Fruit fly (Drosophila melanogaster): ENCODE measurements around the gene CG33159.
A peak's percentile ranks its signal among the peaks of the same experiment; 100 is the strongest.

Gene CG33159

dm6 chr3L:3225769-3226457 lies 21.7 kb upstream of the CG33159 start (continued):
- no peak for TF ChIP-seq hkb (optimal IDR thresholded peaks at IDR 0.05)
- no peak for TF ChIP-seq hkb (GFP tag; IDR thresholded peaks at IDR 0.05)
- no peak for TF ChIP-seq Gsc (GFP tag; IDR thresholded peaks at IDR 0.05)
- no peak for TF ChIP-seq btn (GFP tag; optimal IDR thresholded peaks at IDR 0.05)
- peak; percentile 57 for TF ChIP-seq CG12219 (GFP tag; optimal IDR thresholded peaks at IDR 0.05)
- TF ChIP-seq Hr3 (GFP tag; optimal IDR thresholded peaks at IDR 0.05) = no peak
- no peak for TF ChIP-seq jing (GFP tag; optimal IDR thresholded peaks at IDR 0.05)
- peak; percentile 68 for TF ChIP-seq nom (GFP tag; optimal IDR thresholded peaks at IDR 0.05)
- peak; percentile 90 for TF ChIP-seq CG8478 (optimal IDR thresholded peaks at IDR 0.05)
- no peak for TF ChIP-seq nmo (GFP tag; optimal IDR thresholded peaks at IDR 0.05)
- TF ChIP-seq CG9876 (GFP tag; optimal IDR thresholded peaks at IDR 0.05) = no peak
- TF ChIP-seq odd (GFP tag; optimal IDR thresholded peaks at IDR 0.05) = no peak
- TF ChIP-seq Adf1 (GFP tag; IDR thresholded peaks at IDR 0.05) = peak; percentile 32; the same call in 1 of the 2 replicates
- TF ChIP-seq sens (GFP tag) = peak; percentile 10
- no peak for TF ChIP-seq CG1647 (GFP tag; optimal IDR thresholded peaks at IDR 0.05)
- TF ChIP-seq CG13287 (GFP tag; IDR thresholded peaks at IDR 0.05; ENCODE audit: partially characterized antibody) = no peak; the same call in 1 of the 2 replicates
- TF ChIP-seq CG12659 (GFP tag; optimal IDR thresholded peaks at IDR 0.05) = no peak
- TF ChIP-seq CG32767 (GFP tag; IDR thresholded peaks at IDR 0.05) = no peak
- TF ChIP-seq Ada2b (GFP tag; IDR thresholded peaks at IDR 0.05) = no peak
- TF ChIP-seq unc-4 (GFP tag; IDR thresholded peaks at IDR 0.05; ENCODE audit: partially characterized antibody) = 0 out of 2 replicates have a peak, but pooled peaks have one; percentile 21
- TF ChIP-seq pum (GFP tag; optimal IDR thresholded peaks at IDR 0.05) = no peak
- TF ChIP-seq CG12104 (GFP tag; optimal IDR thresholded peaks at IDR 0.05) = no peak
- no peak for TF ChIP-seq zen (tag; optimal IDR thresholded peaks at IDR 0.05)
- TF ChIP-seq hbn (GFP tag; IDR thresholded peaks at IDR 0.05; ENCODE audit: partially characterized antibody) = no peak
- TF ChIP-seq CG30403 (GFP tag; optimal IDR thresholded peaks at IDR 0.05) = no peak
- no peak for TF ChIP-seq Six4 (GFP tag; optimal IDR thresholded peaks at IDR 0.05)
- no peak for TF ChIP-seq CG9437 (GFP tag; optimal IDR thresholded peaks at IDR 0.05)
- no peak for TF ChIP-seq lmd (GFP tag; IDR thresholded peaks at IDR 0.05)
- TF ChIP-seq CG34376 (GFP tag; optimal IDR thresholded peaks at IDR 0.05) = peak; percentile 60
- peak; percentile 58 for TF ChIP-seq CG15479 (GFP tag; optimal IDR thresholded peaks at IDR 0.05)
- TF ChIP-seq Spps (tag; optimal IDR thresholded peaks at IDR 0.05) = no peak
- TF ChIP-seq CG1832 (GFP tag; optimal IDR thresholded peaks at IDR 0.05) = peak; percentile 87
- TF ChIP-seq ind (GFP tag; optimal IDR thresholded peaks at IDR 0.05) = no peak
- TF ChIP-seq CG7987 (GFP tag; optimal IDR thresholded peaks at IDR 0.05) = peak; percentile 54
- peak; percentile 100 for TF ChIP-seq cg (GFP tag; optimal IDR thresholded peaks at IDR 0.05)
- TF ChIP-seq tin (GFP tag; optimal IDR thresholded peaks at IDR 0.05) = no peak
- TF ChIP-seq CG7556 (GFP tag; optimal IDR thresholded peaks at IDR 0.05) = no peak
- no peak for TF ChIP-seq CG4424 (GFP tag; optimal IDR thresholded peaks at IDR 0.05)
- peak; percentile 54 for TF ChIP-seq Hand (GFP tag; optimal IDR thresholded peaks at IDR 0.05)
- TF ChIP-seq Dbx (GFP tag; IDR thresholded peaks at IDR 0.05) = 0 out of 3 replicates have a peak, but pooled peaks have one; percentile 13
- no peak for TF ChIP-seq CG7928 (GFP tag; optimal IDR thresholded peaks at IDR 0.05)
- TF ChIP-seq pros (GFP tag; optimal IDR thresholded peaks at IDR 0.05) = peak; percentile 58
- TF ChIP-seq CG10209 (GFP tag; optimal IDR thresholded peaks at IDR 0.05) = no peak
- TF ChIP-seq Trl (optimal IDR thresholded peaks at IDR 0.05) = peak; percentile 95 to 99
- peak; percentile 67 for TF ChIP-seq Trl (GFP tag; optimal IDR thresholded peaks at IDR 0.05)
- TF ChIP-seq pho (GFP tag; optimal IDR thresholded peaks at IDR 0.05) = no peak
- no peak for TF ChIP-seq CG14710 (tag; optimal IDR thresholded peaks at IDR 0.05)
- TF ChIP-seq zfh2 (GFP tag; optimal IDR thresholded peaks at IDR 0.05) = no peak
- no peak for TF ChIP-seq stc (GFP tag; IDR thresholded peaks at IDR 0.05)
- peak; percentile 17 for TF ChIP-seq disco-r (GFP tag; optimal IDR thresholded peaks at IDR 0.05)
- no peak for TF ChIP-seq Dip3 (GFP tag; optimal IDR thresholded peaks at IDR 0.05)
